Worm (Caenorhabditis elegans): ENCODE measurements around the gene T03F6.9.

DNA sequence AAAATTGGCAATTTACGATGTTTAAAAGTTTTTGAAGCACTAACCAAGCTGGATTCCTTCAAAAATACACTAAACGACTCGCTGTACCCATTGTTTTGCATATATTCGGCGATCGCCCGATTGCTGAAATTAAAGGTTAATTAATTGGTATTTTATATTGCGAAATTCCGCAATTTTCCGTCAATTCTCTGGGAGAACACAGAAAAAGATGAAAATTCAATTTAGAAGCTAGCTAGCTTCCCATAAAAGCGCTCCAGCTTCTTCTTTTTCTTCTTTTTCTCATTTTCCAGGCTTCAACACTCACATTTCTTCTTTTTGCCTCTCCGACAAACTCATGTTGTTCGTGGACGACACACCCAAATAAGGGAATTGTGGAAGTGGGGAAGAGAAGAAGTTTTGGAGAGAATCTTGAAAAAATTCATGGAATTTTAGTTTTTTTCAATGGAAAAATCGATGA, 5.5 kb upstream of the T03F6.9 start, which contains the start of gene lis-1:
- no peak for TF ChIP-seq dao-5 (tag; optimal IDR thresholded peaks at IDR 0.05)
- TF ChIP-seq him-1 (tag; optimal IDR thresholded peaks at IDR 0.05): no peak
